Fruit fly (Drosophila melanogaster): ENCODE measurements around the gene dsd.

The dsd gene

dm6 chr3R:27561114-27561513 is 46.1 kb downstream of the dsd start, which contains the start of gene CG5646:
TSS of gene CG5646 (minus strand) at chr3R:27561319.
- TF ChIP-seq Vsx2 (GFP tag; optimal IDR thresholded peaks at IDR 0.05; ENCODE audit: partially characterized antibody) (peak; percentile 10), Jra (GFP tag; optimal IDR thresholded peaks at IDR 0.05) (no peak), HLH106 (tag; optimal IDR thresholded peaks at IDR 0.05) (no peak), CrebA (GFP tag; optimal IDR thresholded peaks at IDR 0.05; ENCODE audit: borderline replicate concordance) (no peak), Hr83 (GFP tag; optimal IDR thresholded peaks at IDR 0.05; ENCODE audit: poor library complexity, severe bottlenecking) (no peak), Rel (GFP tag; optimal IDR thresholded peaks at IDR 0.05) (no peak), Rel (tag; optimal IDR thresholded peaks at IDR 0.05) (no peak), Dif (GFP tag; optimal IDR thresholded peaks at IDR 0.05; ENCODE audit: partially characterized antibody) (peak; percentile 50)

DNA sequence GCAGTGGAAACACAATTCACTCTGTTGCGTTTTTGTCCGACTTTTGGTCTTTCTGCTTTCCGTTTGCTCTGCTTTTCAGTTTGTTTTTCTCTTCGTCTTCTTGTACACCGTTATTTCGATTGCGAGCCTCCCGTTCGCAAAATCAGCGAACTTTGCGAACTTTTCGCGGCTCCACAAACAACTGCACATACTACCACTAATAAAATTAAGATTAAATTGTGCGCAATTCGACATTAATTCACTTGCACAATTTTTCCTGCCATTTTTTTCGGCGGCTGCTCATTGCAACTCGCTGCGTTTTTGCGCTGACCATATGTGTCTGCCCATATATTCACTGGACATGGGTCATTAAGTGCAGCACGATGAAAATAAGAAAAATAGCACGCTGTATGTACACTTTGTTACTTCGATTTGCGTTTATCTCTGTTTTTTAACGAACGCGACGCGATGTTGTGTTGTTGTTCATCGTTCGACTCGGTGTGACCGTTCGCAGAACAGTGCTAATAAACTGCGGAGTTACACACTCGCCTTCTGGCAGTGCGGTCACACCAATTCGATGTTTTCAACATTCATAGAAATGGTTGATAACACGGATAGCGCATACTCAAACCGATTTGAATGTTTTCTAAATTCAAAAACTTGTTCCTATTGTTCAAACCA is 48.4 kb downstream of the dsd start, which contains the start of gene Klp98A:
Gene Klp98A (minus strand): TSS at position 486 of the 660 bp plus-strand sequence.
- no peak for TF ChIP-seq h (GFP tag; optimal IDR thresholded peaks at IDR 0.05)
- TF ChIP-seq Rel (GFP tag; optimal IDR thresholded peaks at IDR 0.05), result no peak
- no peak for TF ChIP-seq Rel (tag; optimal IDR thresholded peaks at IDR 0.05)
- TF ChIP-seq CG9705 (GFP tag; optimal IDR thresholded peaks at IDR 0.05), result no peak
- no peak for TF ChIP-seq CrebA (GFP tag; optimal IDR thresholded peaks at IDR 0.05; ENCODE audit: borderline replicate concordance)
- no peak for TF ChIP-seq usp (GFP tag; optimal IDR thresholded peaks at IDR 0.05)
- TF ChIP-seq dsf (GFP tag; optimal IDR thresholded peaks at IDR 0.05; ENCODE audit: borderline replicate concordance), result no peak
- TF ChIP-seq br (GFP tag; optimal IDR thresholded peaks at IDR 0.05), result no peak
- peak; percentile 12 for TF ChIP-seq Hnf4 (GFP tag; optimal IDR thresholded peaks at IDR 0.05)
- no peak for TF ChIP-seq Abd-B (GFP tag; optimal IDR thresholded peaks at IDR 0.05)
- TF ChIP-seq jim (GFP tag; optimal IDR thresholded peaks at IDR 0.05), result no peak
- no peak for TF ChIP-seq woc (GFP tag; optimal IDR thresholded peaks at IDR 0.05)
- TF ChIP-seq psq (GFP tag; optimal IDR thresholded peaks at IDR 0.05), result peak; percentile 70
- TF ChIP-seq Dfd (GFP tag; optimal IDR thresholded peaks at IDR 0.05), result no peak
- no peak for TF ChIP-seq Sp1 (GFP tag; optimal IDR thresholded peaks at IDR 0.05)
- TF ChIP-seq rgr (GFP tag; optimal IDR thresholded peaks at IDR 0.05), result no peak
- no peak for TF ChIP-seq ey (GFP tag; optimal IDR thresholded peaks at IDR 0.05)
- TF ChIP-seq brk (GFP tag; optimal IDR thresholded peaks at IDR 0.05), result no peak
- TF ChIP-seq Vsx2 (GFP tag; optimal IDR thresholded peaks at IDR 0.05; ENCODE audit: partially characterized antibody), result no peak
- TF ChIP-seq lola (GFP tag; optimal IDR thresholded peaks at IDR 0.05), result no peak
- no peak for TF ChIP-seq dl (GFP tag; optimal IDR thresholded peaks at IDR 0.05; ENCODE audit: insufficient read depth in 1 of 2, partially characterized antibody in 2 of 2)
- TF ChIP-seq Jra (GFP tag; optimal IDR thresholded peaks at IDR 0.05), result no peak
- no peak for TF ChIP-seq Hr78 (GFP tag; optimal IDR thresholded peaks at IDR 0.05)
- no peak for TF ChIP-seq foxo (GFP tag; optimal IDR thresholded peaks at IDR 0.05)
- TF ChIP-seq Myc (optimal IDR thresholded peaks at IDR 0.05), result peak; percentile 78
- TF ChIP-seq dmrt93B (GFP tag; optimal IDR thresholded peaks at IDR 0.05), result no peak
- TF ChIP-seq OdsH (GFP tag; optimal IDR thresholded peaks at IDR 0.05), result no peak
- peak; percentile 40 for TF ChIP-seq Hr83 (GFP tag; optimal IDR thresholded peaks at IDR 0.05; ENCODE audit: poor library complexity, severe bottlenecking)

- TF ChIP-seq woc (GFP tag; optimal IDR thresholded peaks at IDR 0.05) (no peak), ey (GFP tag; optimal IDR thresholded peaks at IDR 0.05) (no peak), Rel (GFP tag; optimal IDR thresholded peaks at IDR 0.05) (no peak), Rel (tag; optimal IDR thresholded peaks at IDR 0.05) (no peak), Vsx2 (GFP tag; optimal IDR thresholded peaks at IDR 0.05; ENCODE audit: partially characterized antibody) (no peak), Dfd (GFP tag; optimal IDR thresholded peaks at IDR 0.05) (no peak), CG32264 (GFP tag; optimal IDR thresholded peaks at IDR 0.05) (no peak), Sp1 (GFP tag; optimal IDR thresholded peaks at IDR 0.05) (no peak), Mio (GFP tag; optimal IDR thresholded peaks at IDR 0.05) (no peak), CG9705 (GFP tag; optimal IDR thresholded peaks at IDR 0.05) (no peak), Jra (GFP tag; optimal IDR thresholded peaks at IDR 0.05) (no peak)
Observed at dm6 chr3R:27557970-27558659, 49.1 kb downstream of the dsd start.

DNA sequence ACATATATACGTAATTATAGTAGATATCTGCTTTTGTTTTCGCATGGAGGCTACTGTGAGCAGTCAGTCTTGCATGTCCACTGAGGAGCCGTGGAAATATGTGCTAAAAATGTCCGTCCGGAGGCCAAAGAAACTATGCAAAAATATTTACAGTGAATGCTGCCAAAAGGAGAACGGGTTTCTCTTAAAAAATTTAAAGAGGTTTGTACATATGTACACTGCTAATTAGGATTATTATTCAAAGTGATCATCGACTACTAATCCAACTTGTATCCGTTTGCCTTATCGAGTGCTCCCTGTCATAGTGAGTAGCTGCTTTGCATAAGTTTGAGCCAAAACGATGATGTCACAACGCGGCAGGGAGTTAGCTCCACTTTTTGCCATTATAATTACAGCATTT is 50.2 kb downstream of the dsd start:
- TF ChIP-seq h (GFP tag; optimal IDR thresholded peaks at IDR 0.05) (peak; percentile 74), GATAd (GFP tag; optimal IDR thresholded peaks at IDR 0.05) (no peak), br (GFP tag; optimal IDR thresholded peaks at IDR 0.05) (peak; percentile 61), tai (GFP tag; optimal IDR thresholded peaks at IDR 0.05) (no peak), woc (GFP tag; optimal IDR thresholded peaks at IDR 0.05) (peak; percentile 13), psq (GFP tag; optimal IDR thresholded peaks at IDR 0.05) (peak; percentile 49), brk (GFP tag; optimal IDR thresholded peaks at IDR 0.05) (no peak), usp (GFP tag; optimal IDR thresholded peaks at IDR 0.05) (no peak), rgr (GFP tag; optimal IDR thresholded peaks at IDR 0.05) (peak; percentile 35), pan (optimal IDR thresholded peaks at IDR 0.05) (no peak), dsf (GFP tag; optimal IDR thresholded peaks at IDR 0.05; ENCODE audit: borderline replicate concordance) (no peak), Dfd (GFP tag; optimal IDR thresholded peaks at IDR 0.05) (no peak), jim (GFP tag; optimal IDR thresholded peaks at IDR 0.05) (no peak), ey (GFP tag; optimal IDR thresholded peaks at IDR 0.05) (peak; percentile 63), Hnf4 (GFP tag; optimal IDR thresholded peaks at IDR 0.05) (no peak), Rel (GFP tag; optimal IDR thresholded peaks at IDR 0.05) (no peak), Rel (tag; optimal IDR thresholded peaks at IDR 0.05) (no peak), CG9705 (GFP tag; optimal IDR thresholded peaks at IDR 0.05) (peak; percentile 22), sage (GFP tag; optimal IDR thresholded peaks at IDR 0.05) (no peak), Hr83 (GFP tag; optimal IDR thresholded peaks at IDR 0.05; ENCODE audit: poor library complexity, severe bottlenecking) (no peak), N (GFP tag; optimal IDR thresholded peaks at IDR 0.05) (no peak), sv (GFP tag; optimal IDR thresholded peaks at IDR 0.05) (peak; percentile 23), Mio (GFP tag; optimal IDR thresholded peaks at IDR 0.05) (no peak), Myc (optimal IDR thresholded peaks at IDR 0.05) (no peak), foxo (GFP tag; optimal IDR thresholded peaks at IDR 0.05) (peak in 1 of 2 experiments; percentile 62), OdsH (GFP tag; optimal IDR thresholded peaks at IDR 0.05) (peak; percentile 12), dmrt93B (GFP tag; optimal IDR thresholded peaks at IDR 0.05) (peak; percentile 41)
